Worm (Caenorhabditis elegans) whole organism, L1 larva: ENCODE data around the gene F17E9.3.

ENCODE experiments used
- C16A3.4 ChIP-seq: fragments of 150-350 bp; optimal IDR thresholded peaks from 2 replicates; lab custom pipeline; 2014; ENCODE audit warnings: missing biosample characterization, missing genetic modification characterization
- aha-1 ChIP-seq: fragments of 150-350 bp; optimal IDR thresholded peaks from 2 replicates; lab custom pipeline; 2014; ENCODE audit warnings: missing biosample characterization, missing genetic modification characterization
- ceh-82 ChIP-seq, 3 experiments: fragments of 150-350 bp in 1 of 3; sonication (generic microtip) in 2 of 3; optimal IDR thresholded peaks; 2 replicates each; lab custom pipeline; 2014 to 2017; ENCODE audit warnings: missing biosample characterization in 3 of 3, missing genetic modification characterization in 3 of 3
- fkh-10 ChIP-seq: sonication (generic microtip); optimal IDR thresholded peaks from 2 replicates; lab custom pipeline; 2017; ENCODE audit warnings: missing biosample characterization, missing genetic modification reagents, missing genetic modification characterization
- nhr-11 ChIP-seq: fragments of 150-350 bp; optimal IDR thresholded peaks from 2 replicates; lab custom pipeline; 2014; ENCODE audit warnings: missing biosample characterization, missing genetic modification characterization
- unc-62 ChIP-seq: fragments of 150-350 bp; optimal IDR thresholded peaks from 2 replicates; lab custom pipeline; 2014; ENCODE audit warnings: missing biosample characterization, missing genetic modification reagents, missing genetic modification characterization

DNA sequence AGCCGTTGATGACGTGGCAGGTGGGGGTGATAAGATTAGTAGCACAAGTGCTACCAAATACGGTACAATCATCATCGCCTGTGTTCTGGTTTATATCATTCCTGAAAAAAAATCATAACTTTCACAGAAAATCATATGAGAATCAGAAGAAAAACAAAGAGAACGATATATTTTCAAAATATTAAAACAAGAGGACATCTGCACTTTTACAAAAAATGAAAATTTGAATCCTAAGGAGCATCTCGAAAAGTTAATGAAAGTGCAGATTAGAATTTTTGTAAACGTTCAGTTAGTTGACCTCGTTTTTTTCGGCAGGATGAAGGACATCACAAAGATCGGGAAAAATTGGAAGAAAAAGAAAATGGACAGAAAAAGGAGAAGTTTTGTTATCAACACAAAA, 41.8 kb upstream of the F17E9.3 start, which contains the start of gene F35H10.10:
- TF ChIP-seq aha-1 (tag; lab: Kevin White, UChicago) (no peak), ceh-82 (tag; optimal IDR thresholded peaks at IDR 0.05; lab: Kevin White, UChicago) (no peak), unc-62 (GFP tag; lab: Kevin White, UChicago) (no peak), fkh-10 (no peak), C16A3.4 (tag; lab: Kevin White, UChicago) (no peak), nhr-11 (tag; lab: Kevin White, UChicago) (no peak)
